Fruit fly (Drosophila melanogaster) whole organism, embryonic: ENCODE data around the gene CG14258.

ENCODE experiments used
- ab ChIP-seq: fragments of 200-800 bp; sonication (Bioruptor generic); optimal IDR thresholded peaks from 2 replicates; lab custom pipeline; 2016; ENCODE audit warnings: missing biosample characterization, missing genetic modification characterization
- bowl ChIP-seq: fragments of 200-800 bp; sonication (Bioruptor generic); IDR thresholded peaks from 2 replicates; pipeline ENCODE4 v1.3.6; 2022; ENCODE audit warnings: missing biosample characterization, missing genetic modification characterization
- kni ChIP-seq: fragments of 200-800 bp; sonication (Bioruptor generic); optimal IDR thresholded peaks from 3 replicates; lab custom pipeline; 2017; ENCODE audit warnings: mild to moderate bottlenecking, missing biosample characterization, missing genetic modification reagents, missing genetic modification characterization
- ttk ChIP-seq: fragments of 200-800 bp; sonication (Bioruptor generic); IDR thresholded peaks from 2 replicates; pipeline ENCODE4 v2.1.2; 2022; ENCODE audit warnings: missing biosample characterization, missing genetic modification characterization

dm6 chr3R:27075694-27076093 lies 17.2 kb upstream of the CG14258 start, which contains the start of gene CG14257:
- TF ChIP-seq kni (no peak), ttk (GFP tag; lab: Robert Waterston, UW) (no peak), ab (GFP tag; lab: Kevin White, UChicago) (no peak), bowl (GFP tag; lab: Robert Waterston, UW) (no peak)
